Worm (Caenorhabditis elegans) whole organism, late embryonic: ENCODE measurements around the gene M142.5.

ENCODE experiments used
- C08G9.2 ChIP-seq: sonication (generic microtip); optimal IDR thresholded peaks from 2 replicates; lab custom pipeline; 2016; ENCODE audit warnings: mild to moderate bottlenecking, missing genetic modification characterization, moderate library complexity, missing compliant biosample characterization
- C38D4.7 ChIP-seq: fragments of 200-800 bp; sonication (Bioruptor generic); optimal IDR thresholded peaks from 2 replicates; lab custom pipeline; 2018; ENCODE audit warnings: mild to moderate bottlenecking, missing genetic modification characterization, moderate library complexity, missing compliant biosample characterization
- K02D7.2 ChIP-seq: sonication (generic microtip); optimal IDR thresholded peaks from 2 replicates; lab custom pipeline; 2017; ENCODE audit warnings: mild to moderate bottlenecking, missing genetic modification characterization, missing compliant biosample characterization
- ahr-1 ChIP-seq: sonication (generic microtip); optimal IDR thresholded peaks from 2 replicates; lab custom pipeline; 2016; ENCODE audit warnings: missing genetic modification characterization, missing compliant biosample characterization
- ama-1 ChIP-seq: fragments of 150-350 bp; optimal IDR thresholded peaks from 2 replicates; lab custom pipeline; 2014
- ceh-2 ChIP-seq: sonication (generic microtip); optimal IDR thresholded peaks from 2 replicates; lab custom pipeline; 2016; ENCODE audit warnings: missing genotype, missing genetic modification characterization, missing compliant biosample characterization
- ceh-30 ChIP-seq: fragments of 150-350 bp; optimal IDR thresholded peaks from 2 replicates; lab custom pipeline; 2014; ENCODE audit warnings: missing biosample characterization, missing genetic modification characterization
- ceh-48 ChIP-seq: sonication (generic microtip); optimal IDR thresholded peaks from 2 replicates; lab custom pipeline; 2016; ENCODE audit warnings: missing genetic modification characterization, inconsistent platforms, missing compliant biosample characterization
- ceh-6 ChIP-seq: fragments of 200-800 bp; sonication (Bioruptor generic); optimal IDR thresholded peaks from 2 replicates; lab custom pipeline; 2018; ENCODE audit warnings: mild to moderate bottlenecking, missing genetic modification characterization, missing compliant biosample characterization
- ceh-9 ChIP-seq: sonication (generic microtip); optimal IDR thresholded peaks from 2 replicates; lab custom pipeline; 2016; ENCODE audit warnings: mild to moderate bottlenecking, missing genetic modification characterization, inconsistent platforms, missing compliant biosample characterization
- dve-1 ChIP-seq: sonication (generic microtip); optimal IDR thresholded peaks from 2 replicates; lab custom pipeline; 2017; ENCODE audit warnings: antibody characterized with exemption, mild to moderate bottlenecking, missing genetic modification characterization, missing compliant biosample characterization
- elt-2 ChIP-seq: sonication (generic microtip); optimal IDR thresholded peaks from 2 replicates; lab custom pipeline; 2016; ENCODE audit warnings: missing genetic modification reagents, missing genetic modification characterization, missing compliant biosample characterization
- ets-4 ChIP-seq: sonication (generic microtip); optimal IDR thresholded peaks from 2 replicates; lab custom pipeline; 2016; ENCODE audit warnings: missing genetic modification characterization, missing compliant biosample characterization
- eyg-1 ChIP-seq: sonication (generic microtip); optimal IDR thresholded peaks from 2 replicates; lab custom pipeline; 2016; ENCODE audit warnings: missing genotype, missing genetic modification characterization, missing compliant biosample characterization
- fax-1 ChIP-seq: sonication (generic microtip); optimal IDR thresholded peaks from 2 replicates; lab custom pipeline; 2016; ENCODE audit warnings: missing genotype, missing genetic modification characterization, missing compliant biosample characterization
- fkh-10 ChIP-seq: fragments of 150-350 bp; optimal IDR thresholded peaks from 2 replicates; lab custom pipeline; 2014; ENCODE audit warnings: missing biosample characterization, missing genetic modification reagents, missing genetic modification characterization
- hlh-13 ChIP-seq: fragments of 200-800 bp; sonication (Bioruptor generic); optimal IDR thresholded peaks from 2 replicates; lab custom pipeline; 2018; ENCODE audit warnings: mild to moderate bottlenecking, missing genetic modification characterization, missing compliant biosample characterization
- hlh-15 ChIP-seq: sonication (generic microtip); optimal IDR thresholded peaks from 2 replicates; lab custom pipeline; 2016; ENCODE audit warnings: missing genetic modification characterization, missing compliant biosample characterization
- hlh-6 ChIP-seq: sonication (generic microtip); optimal IDR thresholded peaks from 2 replicates; lab custom pipeline; 2016; ENCODE audit warnings: missing genotype, missing genetic modification characterization, missing compliant biosample characterization
- hlh-8 ChIP-seq: sonication (generic microtip); optimal IDR thresholded peaks from 2 replicates; lab custom pipeline; 2016; ENCODE audit warnings: missing genotype, missing genetic modification characterization, missing compliant biosample characterization
- madf-2 ChIP-seq: sonication (generic microtip); optimal IDR thresholded peaks from 2 replicates; lab custom pipeline; 2017; ENCODE audit warnings: missing genetic modification characterization, missing compliant biosample characterization
- nfya-1 ChIP-seq: sonication (generic microtip); optimal IDR thresholded peaks from 2 replicates; lab custom pipeline; 2017; ENCODE audit warnings: missing genetic modification characterization, mild to moderate bottlenecking, missing compliant biosample characterization, antibody characterized with exemption, moderate library complexity
- nhr-232 ChIP-seq: sonication (generic microtip); optimal IDR thresholded peaks from 2 replicates; lab custom pipeline; 2016; ENCODE audit warnings: missing genetic modification characterization, missing compliant biosample characterization
- npax-4 ChIP-seq: sonication (generic microtip); optimal IDR thresholded peaks from 2 replicates; lab custom pipeline; 2016; ENCODE audit warnings: missing genetic modification characterization, missing compliant biosample characterization
- odd-2 ChIP-seq: sonication (generic microtip); optimal IDR thresholded peaks from 2 replicates; lab custom pipeline; 2017; ENCODE audit warnings: antibody characterized with exemption, mild to moderate bottlenecking, missing genetic modification characterization, missing compliant biosample characterization
- pat-9 ChIP-seq: fragments of 200-800 bp; sonication (Bioruptor generic); optimal IDR thresholded peaks from 2 replicates; lab custom pipeline; 2018; ENCODE audit warnings: mild to moderate bottlenecking, missing genetic modification characterization, moderate library complexity, missing compliant biosample characterization
- pha-2 ChIP-seq: sonication (generic microtip); optimal IDR thresholded peaks from 2 replicates; lab custom pipeline; 2017; ENCODE audit warnings: mild to moderate bottlenecking, missing genetic modification characterization, missing compliant biosample characterization
- pha-4 ChIP-seq: fragments of 150-350 bp; optimal IDR thresholded peaks from 2 replicates; lab custom pipeline; 2018; ENCODE audit warnings: missing biosample characterization, missing genetic modification reagents, missing genetic modification characterization
- pqm-1 ChIP-seq: sonication (generic microtip); optimal IDR thresholded peaks from 2 replicates; lab custom pipeline; 2016; ENCODE audit warnings: missing genetic modification characterization, missing compliant biosample characterization
- rnt-1 ChIP-seq: sonication (generic microtip); optimal IDR thresholded peaks from 2 replicates; lab custom pipeline; 2016; ENCODE audit warnings: missing genetic modification characterization, missing compliant biosample characterization
- sdc-2 ChIP-seq: sonication (generic microtip); optimal IDR thresholded peaks from 2 replicates; lab custom pipeline; 2016; ENCODE audit warnings: missing genotype, missing genetic modification characterization, missing compliant biosample characterization
- sox-2 ChIP-seq: fragments of 200-800 bp; sonication (Bioruptor generic); IDR thresholded peaks from 2 replicates; pipeline ENCODE4 v1.3.6; 2022; ENCODE audit warnings: missing genetic modification reagents, missing genetic modification characterization, missing compliant biosample characterization
- tbx-2 ChIP-seq: sonication (generic microtip); optimal IDR thresholded peaks from 2 replicates; lab custom pipeline; 2016; ENCODE audit warnings: missing genetic modification characterization, missing compliant biosample characterization
- tbx-7 ChIP-seq: sonication (generic microtip); optimal IDR thresholded peaks from 2 replicates; lab custom pipeline; 2016; ENCODE audit warnings: missing genotype, missing genetic modification characterization, missing compliant biosample characterization
- unc-3 ChIP-seq, 2 experiments: fragments of 200-800 bp in 1 of 2; sonication (Bioruptor generic) in 1 of 2; sonication (generic microtip) in 1 of 2; conservative IDR thresholded peaks in 1 of 2; optimal IDR thresholded peaks in 1 of 2; 2 replicates each; pipeline versions ENCODE4 v1.3.6 to Lab custom; 2016 to 2022; ENCODE audit warnings: missing compliant biosample characterization in 2 of 2, missing genetic modification characterization in 2 of 2, missing genetic modification reagents in 1 of 2
- ztf-16 ChIP-seq: sonication (generic microtip); optimal IDR thresholded peaks from 2 replicates; lab custom pipeline; 2017; ENCODE audit warnings: missing genetic modification characterization, missing compliant biosample characterization

M142.5 gene

ce11 chrIII:10907678-10908217 is 23.3 kb upstream of the M142.5 start:
- TF ChIP-seq hlh-13 (GFP tag; lab: Kevin White, UChicago) (no peak), dve-1 (tag; lab: Kevin White, UChicago) (no peak), ets-4 (tag; lab: Kevin White, UChicago) (no peak), ceh-9 (no peak), ahr-1 (no peak), nfya-1 (tag; lab: Kevin White, UChicago) (no peak)

DNA sequence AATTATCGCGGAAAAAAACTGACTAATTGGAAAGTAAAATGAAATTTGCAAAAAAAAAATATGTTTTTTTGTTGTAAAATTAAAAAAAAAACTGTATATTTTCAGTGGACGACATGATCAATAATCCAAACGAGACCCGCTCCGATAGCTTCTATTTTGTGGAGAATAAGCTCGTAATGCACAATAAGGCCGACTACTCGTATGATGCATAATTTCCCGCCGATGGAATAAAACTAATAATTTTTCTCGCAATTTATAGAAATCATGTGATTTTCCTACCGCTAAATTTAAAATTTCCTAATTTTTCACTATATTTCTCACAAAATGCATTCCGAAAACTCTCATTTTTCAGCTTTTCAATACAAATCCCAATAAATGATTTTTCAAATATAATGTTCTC is 22.5 kb upstream of the M142.5 start:
- no peak for TF ChIP-seq pha-4 (tag; lab: Kevin White, UChicago)
- no peak for TF ChIP-seq sox-2
- TF ChIP-seq ceh-48: no peak
- no peak for TF ChIP-seq ceh-30
- no peak for TF ChIP-seq ahr-1
- no peak for TF ChIP-seq C08G9.2 (tag; lab: Kevin White, UChicago)
- no peak for TF ChIP-seq hlh-8 (tag; lab: Kevin White, UChicago)
- no peak for TF ChIP-seq madf-2 (tag; lab: Kevin White, UChicago)
- TF ChIP-seq rnt-1: no peak
- no peak for TF ChIP-seq ztf-16 (tag; lab: Kevin White, UChicago)
- no peak for TF ChIP-seq dve-1 (tag; lab: Kevin White, UChicago)
- no peak for TF ChIP-seq nfya-1 (tag; lab: Kevin White, UChicago)
- TF ChIP-seq ama-1 (lab: Kevin White, UChicago): no peak
- no peak for TF ChIP-seq tbx-2 (tag; lab: Kevin White, UChicago)
- no peak for TF ChIP-seq hlh-6

- no peak for TF ChIP-seq ztf-16 (tag; lab: Kevin White, UChicago)
- TF ChIP-seq odd-2: no peak
- no peak for TF ChIP-seq pha-2 (tag; lab: Kevin White, UChicago)
- no peak for TF ChIP-seq unc-3 (GFP tag; conservative IDR thresholded peaks at IDR 0.05; lab: Robert Waterston, UW)
- TF ChIP-seq unc-3 (tag; optimal IDR thresholded peaks at IDR 0.05; lab: Kevin White, UChicago): no peak
- TF ChIP-seq, all 69 proteins: peak for 0
Observed at ce11 chrIII:10909166-10909565, 21.8 kb upstream of the M142.5 start.

DNA sequence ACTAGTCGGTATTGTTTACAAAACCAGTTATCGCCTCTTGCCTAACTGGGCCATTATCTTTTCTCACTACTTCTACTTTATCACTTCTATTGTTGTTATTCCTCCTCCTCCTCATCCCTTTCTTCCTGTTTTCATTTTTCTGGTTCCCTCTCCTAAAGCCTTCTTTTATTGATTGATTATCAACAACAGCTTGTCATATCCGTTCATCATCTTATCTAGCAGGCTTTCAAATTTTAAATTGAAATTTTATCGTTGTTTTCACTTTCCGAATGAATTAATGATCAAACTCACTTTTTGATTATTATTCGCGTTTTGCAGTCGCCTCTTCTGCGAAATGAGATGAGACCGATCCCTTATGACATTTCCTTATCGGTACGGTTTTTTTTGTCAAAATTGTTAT is 19.8 kb upstream of the M142.5 start, which contains the start of gene cut-6:
Gene cut-6, plus strand, starts transcription at position 301 of the 400 bp plus-strand sequence.
- TF ChIP-seq pat-9 (no peak), hlh-6 (no peak)

DNA sequence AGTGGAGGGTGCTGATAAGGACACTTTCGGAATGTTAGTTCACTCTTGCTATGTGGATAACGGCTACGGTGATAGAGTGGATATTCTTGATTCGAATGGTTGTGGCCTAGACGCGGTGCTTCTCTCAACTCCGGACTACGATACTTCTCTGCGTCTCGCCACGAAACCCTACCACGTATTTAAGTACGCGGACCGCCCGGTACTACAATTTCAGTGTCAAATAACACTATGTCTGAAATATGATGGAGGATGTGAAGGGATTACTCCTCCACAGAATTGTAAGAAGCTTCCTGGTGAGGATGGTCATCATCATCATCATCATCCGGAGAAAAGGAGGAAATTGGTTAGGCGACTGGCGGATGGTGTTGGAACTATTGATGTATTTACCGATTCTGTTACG is 16.0 kb upstream of the M142.5 start:
- TF ChIP-seq C08G9.2 (tag; lab: Kevin White, UChicago): no peak
- no peak for TF ChIP-seq C38D4.7 (GFP tag; lab: Kevin White, UChicago)
- no peak for TF ChIP-seq ets-4 (tag; lab: Kevin White, UChicago)
- TF ChIP-seq ahr-1: no peak
- TF ChIP-seq sdc-2: no peak
- no peak for TF ChIP-seq hlh-15
- no peak for TF ChIP-seq tbx-2 (tag; lab: Kevin White, UChicago)
- TF ChIP-seq npax-4: no peak
- no peak for TF ChIP-seq nhr-232
- no peak for TF ChIP-seq sox-2
- TF ChIP-seq eyg-1 (tag; lab: Kevin White, UChicago): no peak
- no peak for TF ChIP-seq madf-2 (tag; lab: Kevin White, UChicago)
- TF ChIP-seq, all 69 proteins: peak for 0

DNA sequence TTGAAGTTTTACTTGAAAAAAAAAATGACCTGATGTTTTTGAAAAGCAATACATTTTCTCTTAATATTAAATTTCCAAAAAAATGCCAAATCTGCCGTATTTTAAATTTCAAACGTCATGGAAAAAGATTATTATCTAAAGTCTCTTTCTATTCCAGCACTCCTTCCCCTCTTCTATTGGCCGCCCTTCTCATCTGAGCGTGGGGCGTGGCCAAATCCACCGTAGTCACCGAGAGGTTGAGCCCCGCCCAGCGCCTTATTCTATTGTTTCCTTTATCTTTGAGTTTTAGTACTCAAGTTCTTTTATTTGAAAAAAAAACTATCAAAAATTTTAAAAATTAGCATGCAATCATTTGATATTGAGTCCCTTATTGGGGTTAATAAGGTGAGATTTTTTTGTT is 11.0 kb upstream of the M142.5 start, which contains the start of gene vab-7:
Gene vab-7, plus strand, starts transcription at position 301 of the 400 bp plus-strand sequence.
- TF ChIP-seq fkh-10 (no peak), ahr-1 (no peak), pha-2 (tag; lab: Kevin White, UChicago) (no peak), ceh-48 (no peak), tbx-7 (tag; lab: Kevin White, UChicago) (no peak), sdc-2 (no peak), sox-2 (no peak), ceh-6 (no peak), ceh-2 (tag; lab: Kevin White, UChicago) (no peak), pqm-1 (tag; lab: Kevin White, UChicago) (no peak), C38D4.7 (GFP tag; lab: Kevin White, UChicago) (no peak), ztf-16 (tag; lab: Kevin White, UChicago) (no peak), fax-1 (tag; lab: Kevin White, UChicago) (no peak), elt-2 (tag; lab: Kevin White, UChicago) (no peak), K02D7.2 (no peak)
